Worm (Caenorhabditis elegans): ENCODE results near the gene F38A1.8.
A peak's percentile ranks its signal among the peaks of the same experiment; 100 is the strongest.

F38A1.8 gene

DNA sequence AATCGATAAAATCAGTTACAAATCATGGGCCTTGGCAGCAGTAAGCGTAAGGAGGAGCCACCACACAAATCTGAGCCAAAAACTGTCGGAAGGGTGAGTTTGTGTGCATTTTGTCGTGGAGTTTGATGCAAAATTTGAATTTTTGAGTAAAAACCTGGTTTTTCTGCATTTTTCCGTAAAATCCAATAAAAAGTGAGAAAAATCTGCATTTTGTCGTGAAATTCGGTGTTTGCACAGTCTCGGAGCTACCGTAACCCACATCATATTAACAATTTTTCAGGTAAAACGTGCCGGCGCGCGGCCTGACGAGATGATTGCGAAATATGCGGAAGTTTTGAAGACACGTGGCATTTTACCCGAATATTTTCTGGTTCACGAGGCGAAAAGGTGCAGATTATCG is 36.3 kb upstream of the F38A1.8 start:
- TF ChIP-seq R02D3.7 (tag; optimal IDR thresholded peaks at IDR 0.05) (no peak), nhr-6 (tag; optimal IDR thresholded peaks at IDR 0.05) (no peak), alr-1 (tag; optimal IDR thresholded peaks at IDR 0.05) (no peak), egl-27 (tag; optimal IDR thresholded peaks at IDR 0.05) (no peak), blmp-1 (tag; optimal IDR thresholded peaks at IDR 0.05; ENCODE audit: insufficient read depth) (no peak), ZK546.5 (tag; optimal IDR thresholded peaks at IDR 0.05) (no peak), unc-39 (tag; optimal IDR thresholded peaks at IDR 0.05) (no peak), sem-4 (tag; optimal IDR thresholded peaks at IDR 0.05) (no peak)

DNA sequence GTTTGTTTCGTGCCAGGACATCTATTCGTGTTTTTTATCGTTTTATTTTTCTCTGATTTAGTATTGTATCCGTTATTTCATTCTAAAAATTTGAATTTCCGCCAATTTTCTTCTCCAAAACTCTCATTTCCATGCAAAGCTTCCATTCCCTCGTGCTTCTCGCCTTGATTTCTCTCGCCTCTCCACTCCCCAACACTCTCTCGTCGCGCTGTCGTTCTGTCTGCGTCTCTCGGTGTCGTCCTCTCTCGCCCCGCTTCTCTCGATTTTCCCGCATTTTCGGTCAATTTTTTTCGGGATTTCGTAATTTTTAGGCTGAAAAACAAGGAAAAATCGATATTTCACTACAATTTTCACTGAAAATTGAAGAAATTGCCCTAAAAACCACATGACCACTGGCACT is 34.9 kb upstream of the F38A1.8 start, which contains the start of gene C09E9.1:
Gene C09E9.1 (plus strand): TSS at position 286 of the 400 bp plus-strand sequence.
- no peak for TF ChIP-seq nhr-11 (tag; optimal IDR thresholded peaks at IDR 0.05)
- TF ChIP-seq nhr-23 (tag; optimal IDR thresholded peaks at IDR 0.05) = no peak
- TF ChIP-seq skn-1 (tag; optimal IDR thresholded peaks at IDR 0.05) = no peak
- no peak for TF ChIP-seq elt-3 (tag; optimal IDR thresholded peaks at IDR 0.05)
- no peak for TF ChIP-seq unc-39 (tag; optimal IDR thresholded peaks at IDR 0.05)
- TF ChIP-seq nhr-21 (tag; optimal IDR thresholded peaks at IDR 0.05) = peak; percentile 33
- TF ChIP-seq sma-9 (GFP tag; optimal IDR thresholded peaks at IDR 0.05) = no peak
- TF ChIP-seq sma-9 (tag; optimal IDR thresholded peaks at IDR 0.05) = no peak
- peak; percentile 33 for TF ChIP-seq fos-1 (tag; optimal IDR thresholded peaks at IDR 0.05)
- no peak for TF ChIP-seq R02D3.7 (tag; optimal IDR thresholded peaks at IDR 0.05)
- no peak for TF ChIP-seq elt-1 (tag; optimal IDR thresholded peaks at IDR 0.05)
- peak; percentile 39 to 81 for TF ChIP-seq lsy-2 (tag; optimal IDR thresholded peaks at IDR 0.05)
- TF ChIP-seq gmeb-1 (tag; optimal IDR thresholded peaks at IDR 0.05) = peak; percentile 72
- TF ChIP-seq nhr-237 (tag; optimal IDR thresholded peaks at IDR 0.05) = no peak
- TF ChIP-seq Y55F3AM.14 (GFP tag; optimal IDR thresholded peaks at IDR 0.05) = no peak
- TF ChIP-seq unc-62 (GFP tag; optimal IDR thresholded peaks at IDR 0.05) = no peak
- TF ChIP-seq mdl-1 (tag; optimal IDR thresholded peaks at IDR 0.05) = peak; percentile 90 to 99
- TF ChIP-seq blmp-1 (tag; optimal IDR thresholded peaks at IDR 0.05; ENCODE audit: insufficient read depth) = no peak
- TF ChIP-seq ztf-4 (tag; optimal IDR thresholded peaks at IDR 0.05) = no peak
- TF ChIP-seq sma-3 (GFP tag; optimal IDR thresholded peaks at IDR 0.05) = peak; percentile 42
- TF ChIP-seq ama-1 (optimal IDR thresholded peaks at IDR 0.05) = no peak
- TF ChIP-seq sem-4 (tag; optimal IDR thresholded peaks at IDR 0.05) = peak; percentile 17
- TF ChIP-seq unc-55 (GFP tag; optimal IDR thresholded peaks at IDR 0.05) = peak; percentile 77
- peak; percentile 57 for TF ChIP-seq nhr-129 (tag; optimal IDR thresholded peaks at IDR 0.05)
- peak; percentile 71 for TF ChIP-seq lin-13 (GFP tag; optimal IDR thresholded peaks at IDR 0.05)
- no peak for TF ChIP-seq aly-2 (tag; optimal IDR thresholded peaks at IDR 0.05)
- TF ChIP-seq dmd-4 (tag; optimal IDR thresholded peaks at IDR 0.05) = no peak
- peak; percentile 86 for TF ChIP-seq C34F6.9 (tag; optimal IDR thresholded peaks at IDR 0.05)
- TF ChIP-seq alr-1 (tag; optimal IDR thresholded peaks at IDR 0.05) = no peak
- no peak for TF ChIP-seq ztf-1 (GFP tag; conservative IDR thresholded peaks at IDR 0.05)
- TF ChIP-seq ceh-82 (tag; optimal IDR thresholded peaks at IDR 0.05) = peak; percentile 48
- no peak for TF ChIP-seq snpc-4 (tag; optimal IDR thresholded peaks at IDR 0.05)
- no peak for TF ChIP-seq nhr-77 (tag; optimal IDR thresholded peaks at IDR 0.05)
- TF ChIP-seq ztf-11 (tag; optimal IDR thresholded peaks at IDR 0.05) = no peak
- peak; percentile 72 for TF ChIP-seq crh-2 (tag; optimal IDR thresholded peaks at IDR 0.05)
- no peak for TF ChIP-seq nhr-12 (tag; optimal IDR thresholded peaks at IDR 0.05)
- no peak for TF ChIP-seq lin-39 (tag; optimal IDR thresholded peaks at IDR 0.05)
- TF ChIP-seq F13H6.1 (tag; optimal IDR thresholded peaks at IDR 0.05) = peak; percentile 52
- TF ChIP-seq mab-5 (tag; optimal IDR thresholded peaks at IDR 0.05) = peak; percentile 67
- peak; percentile 13 for TF ChIP-seq egl-27 (tag; optimal IDR thresholded peaks at IDR 0.05)
- no peak for TF ChIP-seq mbf-1 (tag; optimal IDR thresholded peaks at IDR 0.05)
- TF ChIP-seq nhr-25 (tag; optimal IDR thresholded peaks at IDR 0.05) = no peak
- no peak for TF ChIP-seq ceh-16 (tag; optimal IDR thresholded peaks at IDR 0.05)
- TF ChIP-seq ZK546.5 (tag; optimal IDR thresholded peaks at IDR 0.05) = no peak
- TF ChIP-seq nhr-10 (tag; optimal IDR thresholded peaks at IDR 0.05) = no peak
- TF ChIP-seq nhr-6 (tag; optimal IDR thresholded peaks at IDR 0.05) = peak; percentile 19
- no peak for TF ChIP-seq zag-1 (tag; optimal IDR thresholded peaks at IDR 0.05)
- TF ChIP-seq lin-11 (tag; optimal IDR thresholded peaks at IDR 0.05) = peak; percentile 21
- TF ChIP-seq peb-1 (tag; optimal IDR thresholded peaks at IDR 0.05) = no peak
